Worm (Caenorhabditis elegans) whole organism, early embryonic: ENCODE results near the gene C13E3.1.
A peak's percentile ranks its signal among the peaks of the same experiment; 100 is the strongest.

Source experiments
- B0310.2 ChIP-seq: sonication (generic microtip); optimal IDR thresholded peaks from 2 replicates; lab custom pipeline; 2016; ENCODE audit warnings: mild to moderate bottlenecking, missing genetic modification characterization, missing compliant biosample characterization
- F13C5.2 ChIP-seq: sonication (generic microtip); optimal IDR thresholded peaks from 2 replicates; lab custom pipeline; 2017; ENCODE audit warnings: mild to moderate bottlenecking, missing genetic modification characterization, inconsistent platforms, missing compliant biosample characterization
- aly-1 ChIP-seq: sonication (generic microtip); optimal IDR thresholded peaks from 2 replicates; lab custom pipeline; 2016; ENCODE audit warnings: missing genetic modification characterization, missing compliant biosample characterization
- ama-1 ChIP-seq: fragments of 150-350 bp; optimal IDR thresholded peaks from 2 replicates; lab custom pipeline; 2014
- ceh-13 ChIP-seq: fragments of 200-800 bp; sonication (Bioruptor generic); optimal IDR thresholded peaks from 2 replicates; lab custom pipeline; 2018; ENCODE audit warnings: mild to moderate bottlenecking, missing genetic modification characterization, missing compliant biosample characterization
- ceh-36 ChIP-seq: sonication (generic microtip); optimal IDR thresholded peaks from 2 replicates; lab custom pipeline; 2016; ENCODE audit warnings: missing genetic modification characterization, inconsistent platforms, missing compliant biosample characterization
- ets-7 ChIP-seq: sonication (generic microtip); optimal IDR thresholded peaks from 2 replicates; lab custom pipeline; 2016; ENCODE audit warnings: missing genotype, missing genetic modification characterization, missing compliant biosample characterization
- flt-1 ChIP-seq: fragments of 200-800 bp; sonication (Bioruptor generic); IDR thresholded peaks from 2 replicates; pipeline ENCODE4 v1.3.6; 2022; ENCODE audit warnings: missing genetic modification characterization, missing compliant biosample characterization
- hmbx-1 ChIP-seq: sonication (generic microtip); optimal IDR thresholded peaks from 2 replicates; lab custom pipeline; 2016; ENCODE audit warnings: mild to moderate bottlenecking, missing genetic modification characterization, missing compliant biosample characterization
- hmg-4 ChIP-seq: fragments of 200-800 bp; sonication (Bioruptor generic); optimal IDR thresholded peaks from 2 replicates; lab custom pipeline; 2018; ENCODE audit warnings: mild to moderate bottlenecking, missing genetic modification characterization, missing compliant biosample characterization
- hnd-1 ChIP-seq: sonication (generic microtip); optimal IDR thresholded peaks from 2 replicates; lab custom pipeline; 2016; ENCODE audit warnings: missing genetic modification characterization, missing compliant biosample characterization
- pes-1 ChIP-seq: fragments of 200-800 bp; sonication (Bioruptor generic); IDR thresholded peaks from 2 replicates; pipeline ENCODE4 v1.3.6; 2022; ENCODE audit warnings: missing genetic modification reagents, missing genetic modification characterization, missing compliant biosample characterization
- scrt-1 ChIP-seq: fragments of 200-800 bp; sonication (Bioruptor generic); IDR thresholded peaks from 2 replicates; pipeline ENCODE4 v1.3.6; 2022; ENCODE audit warnings: missing genetic modification characterization, missing compliant biosample characterization
- sea-1 ChIP-seq: fragments of 200-800 bp; sonication (Bioruptor generic); conservative IDR thresholded peaks from 2 replicates; pipeline ENCODE4 v1.3.6; 2022; ENCODE audit warnings: missing genetic modification characterization, missing compliant biosample characterization
- tbx-11 ChIP-seq: fragments of 200-800 bp; sonication (Bioruptor generic); IDR thresholded peaks from 2 replicates; pipeline ENCODE4 v1.3.6; 2022; ENCODE audit warnings: missing genetic modification characterization, missing compliant biosample characterization
- tbx-37 ChIP-seq: fragments of 200-800 bp; sonication (Bioruptor generic); conservative IDR thresholded peaks from 2 replicates; pipeline ENCODE4 v1.3.6; 2022; ENCODE audit warnings: missing genetic modification reagents, missing genetic modification characterization, missing compliant biosample characterization
- tra-4 ChIP-seq: sonication (generic microtip); optimal IDR thresholded peaks from 2 replicates; lab custom pipeline; 2017; ENCODE audit warnings: missing genetic modification characterization, missing compliant biosample characterization

C13E3.1 gene

DNA sequence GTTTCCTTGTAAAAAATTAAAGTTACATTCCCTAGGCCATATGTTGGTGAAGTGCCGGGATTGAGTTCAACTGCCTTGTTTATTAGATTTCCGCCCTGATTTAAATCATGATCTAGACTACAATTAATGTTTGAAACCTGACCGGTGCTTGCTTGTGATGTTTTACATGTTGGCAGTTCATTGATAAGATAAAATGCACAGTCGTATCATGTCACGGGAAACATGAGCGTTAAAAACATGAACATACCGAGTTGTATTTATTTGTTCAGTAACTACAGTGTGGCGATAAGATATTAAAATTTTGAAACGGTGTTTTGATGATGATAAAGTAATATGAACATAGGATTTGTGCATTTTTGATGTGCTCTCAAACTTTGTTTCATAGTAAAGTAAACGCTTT, 39.5 kb downstream of the C13E3.1 start:
- TF ChIP-seq ceh-13 (GFP tag; lab: Kevin White, UChicago) (no peak), tbx-37 (GFP tag; lab: Robert Waterston, UW) (no peak), B0310.2 (no peak), hmbx-1 (tag; lab: Kevin White, UChicago) (no peak), pes-1 (GFP tag; lab: Robert Waterston, UW) (no peak), flt-1 (no peak), ceh-36 (tag; lab: Kevin White, UChicago) (no peak), hnd-1 (no peak), ama-1 (lab: Kevin White, UChicago) (no peak), F13C5.2 (tag; lab: Kevin White, UChicago) (no peak)

DNA sequence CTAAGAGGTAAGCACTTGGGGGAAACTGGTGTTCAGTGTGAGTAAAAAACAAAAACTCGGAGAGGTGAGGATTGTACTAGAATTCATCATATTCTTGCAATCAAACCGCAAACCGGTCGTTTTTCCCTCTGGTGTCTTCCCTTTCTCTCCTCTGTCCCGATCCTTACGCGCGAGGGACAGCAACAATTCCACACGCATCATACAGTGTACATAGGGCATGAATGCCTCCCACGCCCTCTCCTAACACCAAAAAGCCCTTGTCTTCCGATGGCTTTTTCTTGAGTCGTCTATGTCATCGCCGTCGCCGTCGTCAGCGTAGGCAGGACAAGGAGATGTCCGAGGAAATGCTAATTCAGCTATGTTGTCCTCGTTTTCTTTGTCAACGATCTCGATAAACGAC, 40.6 kb downstream of the C13E3.1 start:
- TF ChIP-seq ceh-13 (GFP tag; lab: Kevin White, UChicago) = no peak
- TF ChIP-seq tra-4 (tag; lab: Kevin White, UChicago) = no peak
- no peak for TF ChIP-seq flt-1
- no peak for TF ChIP-seq scrt-1
- TF ChIP-seq tbx-37 (GFP tag; lab: Robert Waterston, UW) = no peak
- TF ChIP-seq ets-7 = no peak
- no peak for TF ChIP-seq hnd-1
- TF ChIP-seq ama-1 (lab: Kevin White, UChicago) = no peak
- no peak for TF ChIP-seq F13C5.2 (tag; lab: Kevin White, UChicago)
- no peak for TF ChIP-seq B0310.2
- no peak for TF ChIP-seq hmg-4
- TF ChIP-seq sea-1 (GFP tag; lab: Robert Waterston, UW) = no peak
- TF ChIP-seq tbx-11 (GFP tag; lab: Robert Waterston, UW) = no peak

DNA sequence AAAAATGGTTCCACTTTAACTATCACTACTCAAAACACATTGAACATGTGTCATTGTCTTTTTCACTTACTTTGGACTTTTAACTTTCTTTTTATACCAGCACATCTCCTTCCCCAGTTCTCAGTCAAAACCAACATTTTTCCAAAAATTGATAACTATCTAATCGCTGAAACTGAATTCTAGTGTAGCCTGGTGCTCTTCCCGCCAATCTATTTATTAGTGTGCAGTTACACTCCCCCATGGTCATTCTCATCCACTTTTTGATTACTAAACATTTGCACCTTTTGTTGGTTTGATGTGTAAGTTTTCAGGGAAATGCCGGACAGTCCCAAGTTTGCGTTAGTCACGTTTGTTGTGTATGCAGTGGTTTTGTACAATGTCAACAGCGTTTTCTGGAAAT, 41.3 kb downstream of the C13E3.1 start:
- TF ChIP-seq B0310.2 = no peak
- no peak for TF ChIP-seq flt-1
- TF ChIP-seq aly-1 (tag; lab: Kevin White, UChicago) = no peak
- no peak for TF ChIP-seq ama-1 (lab: Kevin White, UChicago)
- no peak for TF ChIP-seq tbx-11 (GFP tag; lab: Robert Waterston, UW)
- TF ChIP-seq pes-1 (GFP tag; lab: Robert Waterston, UW) = no peak
- no peak for TF ChIP-seq hmg-4
- TF ChIP-seq tra-4 (tag; lab: Kevin White, UChicago) = no peak
- TF ChIP-seq hnd-1 = no peak
- no peak for TF ChIP-seq ceh-13 (GFP tag; lab: Kevin White, UChicago)
- TF ChIP-seq F13C5.2 (tag; lab: Kevin White, UChicago) = no peak
- TF ChIP-seq sea-1 (GFP tag; lab: Robert Waterston, UW) = no peak
- no peak for TF ChIP-seq ceh-36 (tag; lab: Kevin White, UChicago)
- TF ChIP-seq scrt-1 = no peak
- TF ChIP-seq tbx-37 (GFP tag; lab: Robert Waterston, UW) = no peak
- no peak for TF ChIP-seq ets-7
- no peak for TF ChIP-seq hmbx-1 (tag; lab: Kevin White, UChicago)

DNA sequence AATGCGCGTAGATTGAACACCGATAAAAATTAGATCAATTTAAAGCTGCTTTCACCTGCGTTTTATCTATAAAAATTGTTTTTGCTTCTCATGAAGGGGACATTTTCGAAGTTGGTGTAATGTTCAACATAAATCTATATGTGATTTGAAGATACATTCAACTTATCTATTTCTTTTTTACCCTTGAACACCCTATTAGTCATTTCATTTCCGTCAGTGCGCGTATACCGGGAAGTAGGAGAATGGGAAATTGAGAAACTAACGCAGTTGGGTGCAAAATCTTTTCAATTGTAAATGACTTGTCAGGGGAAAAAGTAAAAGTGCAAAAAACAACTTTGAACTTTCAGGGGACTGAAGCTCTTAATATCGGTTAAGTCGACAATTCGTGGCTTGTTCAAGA, 42.1 kb downstream of the C13E3.1 start:
- TF ChIP-seq ets-7 (no peak), pes-1 (GFP tag; lab: Robert Waterston, UW) (no peak), aly-1 (tag; lab: Kevin White, UChicago) (no peak), ceh-36 (tag; lab: Kevin White, UChicago) (no peak), tra-4 (tag; lab: Kevin White, UChicago) (no peak)

DNA sequence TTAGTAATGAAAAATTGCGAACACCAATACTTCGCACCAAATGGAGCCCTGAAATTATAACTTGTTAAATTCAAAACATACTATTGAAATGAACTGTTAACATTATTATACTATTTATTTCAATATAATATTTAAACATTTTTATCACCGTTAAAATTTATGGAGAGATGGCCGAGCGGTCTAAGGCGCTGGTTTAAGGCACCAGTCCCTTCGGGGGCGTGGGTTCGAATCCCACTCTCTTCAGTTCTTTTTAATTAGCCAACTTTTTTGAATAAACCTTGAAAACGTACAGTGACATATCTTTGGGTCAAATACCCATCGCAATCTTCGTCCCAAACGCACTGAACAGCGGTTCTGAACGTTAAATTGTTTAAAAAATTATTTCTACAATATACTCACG, 46.5 kb downstream of the C13E3.1 start:
- TF ChIP-seq tra-4 (tag; lab: Kevin White, UChicago) (no peak), ceh-13 (GFP tag; lab: Kevin White, UChicago) (no peak)

DNA sequence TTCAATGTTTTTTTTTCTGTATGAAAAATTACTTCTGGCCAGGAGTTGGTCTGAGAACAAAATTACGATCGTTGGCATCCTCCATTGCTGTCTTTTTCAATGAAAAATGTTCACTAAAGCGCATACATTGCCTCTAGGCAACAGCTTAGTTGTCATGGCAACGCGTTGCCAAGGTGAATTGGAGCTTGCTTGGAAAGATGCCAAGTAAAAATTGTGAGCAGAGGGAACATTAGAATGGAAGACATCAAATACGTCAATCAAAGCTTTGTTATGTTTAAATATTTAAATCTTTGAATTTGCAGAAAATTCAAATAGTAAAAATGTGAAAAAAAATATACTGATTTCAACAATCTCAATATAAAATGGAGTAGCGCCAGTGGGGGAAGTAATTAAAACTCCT, 47.2 kb downstream of the C13E3.1 start, which contains the start of gene dylt-2:
Gene dylt-2 (minus strand): TSS at position 101 of the 400 bp plus-strand sequence.
- TF ChIP-seq scrt-1 (no peak), pes-1 (GFP tag; lab: Robert Waterston, UW) (no peak), hmg-4 (no peak), ceh-36 (tag; lab: Kevin White, UChicago) (no peak), ceh-13 (GFP tag; lab: Kevin White, UChicago) (no peak), hmbx-1 (tag; lab: Kevin White, UChicago) (no peak), sea-1 (GFP tag; lab: Robert Waterston, UW) (no peak), F13C5.2 (tag; lab: Kevin White, UChicago) (no peak), hnd-1 (no peak), ets-7 (no peak), tbx-37 (GFP tag; lab: Robert Waterston, UW) (no peak), flt-1 (no peak), ama-1 (lab: Kevin White, UChicago) (no peak), B0310.2 (no peak), tbx-11 (GFP tag; lab: Robert Waterston, UW) (no peak), tra-4 (tag; lab: Kevin White, UChicago) (no peak)

DNA sequence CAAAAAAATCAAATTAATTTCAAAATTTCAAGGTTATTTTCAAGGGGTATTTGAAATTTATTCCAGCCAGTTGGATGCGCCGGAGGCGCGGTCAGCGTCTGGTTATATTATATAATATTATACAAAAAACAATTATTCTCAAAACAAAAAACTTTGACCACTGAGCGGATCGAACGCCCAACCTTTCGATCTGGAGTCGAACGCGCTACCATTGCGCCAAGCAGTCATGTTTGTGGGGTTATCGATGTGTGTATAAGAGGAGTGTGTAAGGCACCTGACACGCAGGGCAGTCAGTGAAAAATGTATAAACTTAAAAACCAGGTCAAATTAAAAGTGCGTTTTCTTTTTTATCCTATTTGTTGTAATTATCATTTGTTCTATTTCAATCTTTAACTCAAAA, 51.2 kb downstream of the C13E3.1 start:
- TF ChIP-seq ceh-36 (tag; lab: Kevin White, UChicago) (peak; percentile 34), sea-1 (GFP tag; lab: Robert Waterston, UW) (0 out of 2 replicates have a peak, but pooled peaks have one; percentile 9), flt-1 (peak; percentile 65; the same call in 1 of the 2 replicates), ets-7 (no peak), tbx-11 (GFP tag; lab: Robert Waterston, UW) (peak; percentile 86), hmg-4 (peak; percentile 37), F13C5.2 (tag; lab: Kevin White, UChicago) (no peak), aly-1 (tag; lab: Kevin White, UChicago) (no peak), hmbx-1 (tag; lab: Kevin White, UChicago) (no peak), tbx-37 (GFP tag; lab: Robert Waterston, UW) (peak; percentile 68; the same call in 1 of the 2 replicates), scrt-1 (peak; percentile 78), ceh-13 (GFP tag; lab: Kevin White, UChicago) (no peak), B0310.2 (no peak), tra-4 (tag; lab: Kevin White, UChicago) (no peak), ama-1 (lab: Kevin White, UChicago) (no peak), pes-1 (GFP tag; lab: Robert Waterston, UW) (peak; percentile 87), hnd-1 (peak; percentile 15)
